Worm (Caenorhabditis elegans): Measurements from ENCODE around the gene C06H2.2.

- TF ChIP-seq tab-1 (GFP tag; IDR thresholded peaks at IDR 0.05) (no peak), ref-1 (GFP tag; conservative IDR thresholded peaks at IDR 0.05) (no peak), ztf-29 (GFP tag; IDR thresholded peaks at IDR 0.05) (no peak), T22C8.4 (GFP tag; IDR thresholded peaks at IDR 0.05) (no peak), klf-2 (GFP tag; conservative IDR thresholded peaks at IDR 0.05) (no peak), flt-1 (GFP tag; IDR thresholded peaks at IDR 0.05) (no peak), med-1 (GFP tag; optimal IDR thresholded peaks at IDR 0.05; ENCODE audit: insufficient read depth) (no peak), ztf-23 (GFP tag; IDR thresholded peaks at IDR 0.05) (no peak)
These were observed at the start of gene C06H2.2 for ce11 chrV:11124922-11125321.

Data from whole organism, midembryonic.